Worm (Caenorhabditis elegans): ENCODE measurements around the gene T18D3.1.

DNA sequence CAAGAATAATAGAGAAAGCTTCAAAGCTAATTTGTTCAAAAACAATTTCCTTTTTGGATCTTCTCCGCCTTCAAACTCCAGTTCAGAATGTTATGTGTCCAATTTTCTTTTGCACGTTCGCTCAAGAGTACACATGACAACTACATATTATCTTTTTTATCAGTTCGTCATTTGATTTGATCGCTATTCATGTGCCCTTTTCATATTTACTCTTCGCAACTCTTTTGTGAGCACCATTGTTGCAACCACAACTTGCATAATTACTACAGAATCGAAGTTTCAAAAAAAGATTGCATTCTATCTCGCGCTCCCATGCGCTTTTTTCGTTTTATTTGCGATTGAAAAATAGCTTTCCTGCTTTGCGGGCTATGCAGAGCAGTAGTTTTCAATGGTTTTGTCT, 19.3 kb upstream of the T18D3.1 start:
- TF ChIP-seq ztf-7 (tag; optimal IDR thresholded peaks at IDR 0.05) (no peak), fos-1 (tag; optimal IDR thresholded peaks at IDR 0.05) (no peak), snpc-4 (tag; optimal IDR thresholded peaks at IDR 0.05) (no peak), nhr-6 (tag; optimal IDR thresholded peaks at IDR 0.05) (peak; percentile 56), ceh-44 (GFP tag; IDR thresholded peaks at IDR 0.05) (no peak), fkh-10 (GFP tag; optimal IDR thresholded peaks at IDR 0.05) (no peak), nhr-77 (tag; optimal IDR thresholded peaks at IDR 0.05) (no peak), nhr-28 (tag; optimal IDR thresholded peaks at IDR 0.05) (peak; percentile 70), spr-1 (tag; optimal IDR thresholded peaks at IDR 0.05) (no peak), F49E8.2 (tag; optimal IDR thresholded peaks at IDR 0.05; ENCODE audit: borderline replicate concordance) (no peak), spr-3 (GFP tag; optimal IDR thresholded peaks at IDR 0.05) (no peak), aha-1 (tag) (peak; percentile 32), ztf-11 (tag; optimal IDR thresholded peaks at IDR 0.05) (no peak), ces-1 (GFP tag; optimal IDR thresholded peaks at IDR 0.05) (no peak)

All from whole organism, L4 larva.